Worm (Caenorhabditis elegans): Measurements from ENCODE around the gene B0222.11.

B0222.11 gene

ce11 chrV:9128562-9128961, 39.4 kb downstream of the B0222.11 start (continued):
- TF ChIP-seq ceh-90 (tag; optimal IDR thresholded peaks at IDR 0.05): no peak
- no peak for TF ChIP-seq hpl-2 (GFP tag; optimal IDR thresholded peaks at IDR 0.05)
- no peak for TF ChIP-seq C34B4.2 (tag; optimal IDR thresholded peaks at IDR 0.05)
- TF ChIP-seq lin-14 (GFP tag; optimal IDR thresholded peaks at IDR 0.05): peak; percentile 93
- peak in 1 of 2 experiments; percentile 61 for TF ChIP-seq lsy-2 (tag; optimal IDR thresholded peaks at IDR 0.05)
- peak; percentile 87 for TF ChIP-seq nhr-47 (tag; optimal IDR thresholded peaks at IDR 0.05)
- peak; percentile 64 for TF ChIP-seq xbp-1 (tag; optimal IDR thresholded peaks at IDR 0.05)
- TF ChIP-seq egl-27 (tag; optimal IDR thresholded peaks at IDR 0.05): no peak
- no peak for TF ChIP-seq tbx-2 (tag; optimal IDR thresholded peaks at IDR 0.05)
- peak; percentile 50 for TF ChIP-seq nhr-77 (tag; optimal IDR thresholded peaks at IDR 0.05)
- TF ChIP-seq pqm-1 (tag; optimal IDR thresholded peaks at IDR 0.05): no peak
- no peak for TF ChIP-seq alr-1 (tag; optimal IDR thresholded peaks at IDR 0.05; ENCODE audit: borderline replicate concordance)
- TF ChIP-seq ceh-82 (tag; optimal IDR thresholded peaks at IDR 0.05): peak; percentile 6 to 54 (median 43)
- TF ChIP-seq nhr-11 (tag; optimal IDR thresholded peaks at IDR 0.05): peak; percentile 78
- TF ChIP-seq ceh-8 (GFP tag; optimal IDR thresholded peaks at IDR 0.05): peak; percentile 9
- TF ChIP-seq fkh-8 (tag; optimal IDR thresholded peaks at IDR 0.05): peak; percentile 99
- no peak for TF ChIP-seq nhr-237 (tag; optimal IDR thresholded peaks at IDR 0.05)
- TF ChIP-seq efl-3 (GFP tag; optimal IDR thresholded peaks at IDR 0.05): no peak
- TF ChIP-seq hlh-4 (tag; optimal IDR thresholded peaks at IDR 0.05): peak; percentile 24
- peak; percentile 87 for TF ChIP-seq mef-2 (tag; optimal IDR thresholded peaks at IDR 0.05)
- TF ChIP-seq ztf-4 (tag; optimal IDR thresholded peaks at IDR 0.05): peak; percentile 38
- TF ChIP-seq dsc-1 (tag; optimal IDR thresholded peaks at IDR 0.05): peak; percentile 84
- TF ChIP-seq unc-86 (tag; optimal IDR thresholded peaks at IDR 0.05): peak; percentile 91
- peak; percentile 25; the same call in 1 of the 2 replicates for TF ChIP-seq isw-1 (GFP tag; IDR thresholded peaks at IDR 0.05)
- TF ChIP-seq elt-2 (tag; optimal IDR thresholded peaks at IDR 0.05): no peak
- no peak for TF ChIP-seq nhr-90 (tag; optimal IDR thresholded peaks at IDR 0.05; ENCODE audit: poor library complexity)
- peak; percentile 76 for TF ChIP-seq egl-13 (tag; optimal IDR thresholded peaks at IDR 0.05)
- TF ChIP-seq rnt-1 (tag; optimal IDR thresholded peaks at IDR 0.05): peak; percentile 55
- peak; percentile 22; the same call in 1 of the 2 replicates for TF ChIP-seq nhr-19 (GFP tag; conservative IDR thresholded peaks at IDR 0.05)
- no peak for TF ChIP-seq blmp-1 (tag; optimal IDR thresholded peaks at IDR 0.05)
- no peak for TF ChIP-seq nhr-12 (tag; optimal IDR thresholded peaks at IDR 0.05)
- no peak for TF ChIP-seq lin-39 (tag; optimal IDR thresholded peaks at IDR 0.05)
- TF ChIP-seq ztf-11 (tag; optimal IDR thresholded peaks at IDR 0.05): no peak

ce11 chrV:9127773-9128172, 40.2 kb downstream of the B0222.11 start, which contains the start of gene F21C10.3:
F21C10.3 (plus strand) TSS chrV:9128073.
- TF ChIP-seq pag-3 (tag; optimal IDR thresholded peaks at IDR 0.05; ENCODE audit: borderline replicate concordance, insufficient read depth) (no peak), lir-3 (tag; optimal IDR thresholded peaks at IDR 0.05; ENCODE audit: poor library complexity) (no peak), blmp-1 (tag; optimal IDR thresholded peaks at IDR 0.05) (no peak), alr-1 (tag; optimal IDR thresholded peaks at IDR 0.05; ENCODE audit: borderline replicate concordance) (no peak)

ce11 chrV:9126316-9126715, 41.7 kb downstream of the B0222.11 start, which contains the start of gene F21C10.4:
F21C10.4 (plus strand) TSS chrV:9126616.
- TF ChIP-seq ama-1 (optimal IDR thresholded peaks at IDR 0.05) (no peak), aly-2 (tag; optimal IDR thresholded peaks at IDR 0.05) (no peak), skn-1 (tag; optimal IDR thresholded peaks at IDR 0.05) (no peak), efl-1 (optimal IDR thresholded peaks at IDR 0.05) (no peak), efl-1 (GFP tag; optimal IDR thresholded peaks at IDR 0.05 in 1 of 2) (peak in 1 of 2 experiments; percentile 35), blmp-1 (tag; optimal IDR thresholded peaks at IDR 0.05) (no peak), mab-9 (GFP tag; IDR thresholded peaks at IDR 0.05) (no peak)
